Worm (Caenorhabditis elegans) whole organism, early embryonic: ENCODE data around the gene srsx-12.

ENCODE experiments used
- aly-1 ChIP-seq: sonication (generic microtip); optimal IDR thresholded peaks from 2 replicates; lab custom pipeline; 2016; ENCODE audit warnings: missing genetic modification characterization, missing compliant biosample characterization
- ama-1 ChIP-seq: fragments of 150-350 bp; optimal IDR thresholded peaks from 2 replicates; lab custom pipeline; 2014
- ceh-36 ChIP-seq: sonication (generic microtip); optimal IDR thresholded peaks from 2 replicates; lab custom pipeline; 2016; ENCODE audit warnings: missing genetic modification characterization, inconsistent platforms, missing compliant biosample characterization
- ets-7 ChIP-seq: sonication (generic microtip); optimal IDR thresholded peaks from 2 replicates; lab custom pipeline; 2016; ENCODE audit warnings: missing genotype, missing genetic modification characterization, missing compliant biosample characterization
- flt-1 ChIP-seq: fragments of 200-800 bp; sonication (Bioruptor generic); IDR thresholded peaks from 2 replicates; pipeline ENCODE4 v1.3.6; 2022; ENCODE audit warnings: missing genetic modification characterization, missing compliant biosample characterization
- hmbx-1 ChIP-seq: sonication (generic microtip); optimal IDR thresholded peaks from 2 replicates; lab custom pipeline; 2016; ENCODE audit warnings: mild to moderate bottlenecking, missing genetic modification characterization, missing compliant biosample characterization
- hnd-1 ChIP-seq: sonication (generic microtip); optimal IDR thresholded peaks from 2 replicates; lab custom pipeline; 2016; ENCODE audit warnings: missing genetic modification characterization, missing compliant biosample characterization
- pes-1 ChIP-seq: fragments of 200-800 bp; sonication (Bioruptor generic); IDR thresholded peaks from 2 replicates; pipeline ENCODE4 v1.3.6; 2022; ENCODE audit warnings: missing genetic modification reagents, missing genetic modification characterization, missing compliant biosample characterization
- scrt-1 ChIP-seq: fragments of 200-800 bp; sonication (Bioruptor generic); IDR thresholded peaks from 2 replicates; pipeline ENCODE4 v1.3.6; 2022; ENCODE audit warnings: missing genetic modification characterization, missing compliant biosample characterization
- tbx-11 ChIP-seq: fragments of 200-800 bp; sonication (Bioruptor generic); IDR thresholded peaks from 2 replicates; pipeline ENCODE4 v1.3.6; 2022; ENCODE audit warnings: missing genetic modification characterization, missing compliant biosample characterization
- tbx-37 ChIP-seq: fragments of 200-800 bp; sonication (Bioruptor generic); conservative IDR thresholded peaks from 2 replicates; pipeline ENCODE4 v1.3.6; 2022; ENCODE audit warnings: missing genetic modification reagents, missing genetic modification characterization, missing compliant biosample characterization
- tra-4 ChIP-seq: sonication (generic microtip); optimal IDR thresholded peaks from 2 replicates; lab custom pipeline; 2017; ENCODE audit warnings: missing genetic modification characterization, missing compliant biosample characterization

DNA sequence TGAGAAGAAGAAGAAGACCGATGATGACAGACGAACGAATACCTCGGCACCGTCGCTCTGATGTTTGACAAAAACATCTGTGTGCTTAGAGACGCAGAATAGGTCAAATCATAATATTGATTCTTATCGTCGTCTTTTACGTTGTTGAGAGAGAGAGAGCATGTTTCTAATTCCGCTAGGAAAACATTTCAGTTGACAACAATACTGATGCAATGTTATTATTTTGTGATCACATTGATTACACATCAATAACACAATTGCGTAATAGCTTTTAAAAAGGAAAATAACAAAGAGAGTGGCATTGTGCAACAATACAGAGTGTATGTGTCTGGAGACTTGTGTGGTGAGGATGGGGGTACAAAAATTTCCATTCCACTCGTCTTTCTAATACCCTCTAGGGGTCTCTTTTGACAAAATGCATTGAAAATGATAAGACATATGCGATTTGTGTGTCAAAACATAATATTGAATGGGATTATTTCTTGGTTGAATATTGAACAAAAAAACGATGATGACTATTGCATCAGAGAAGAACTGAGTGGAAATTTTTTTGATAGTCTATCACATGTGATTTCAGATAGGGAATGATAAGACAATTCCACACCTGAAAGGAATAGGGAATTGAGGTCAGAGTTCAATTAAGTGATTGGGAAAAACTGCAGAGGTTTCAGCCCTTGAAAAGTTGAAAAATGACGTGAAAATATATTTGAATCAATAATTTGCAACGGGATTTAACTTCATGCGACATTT is 15.9 kb downstream of the srsx-12 start:
- TF ChIP-seq tbx-11 (no peak), hnd-1 (tag; lab: Kevin White, UChicago) (no peak), ceh-36 (tag; lab: Kevin White, UChicago) (no peak), scrt-1 (GFP tag; lab: Robert Waterston, UW) (no peak), hmbx-1 (no peak), tbx-37 (GFP tag; lab: Robert Waterston, UW) (no peak), ama-1 (lab: Kevin White, UChicago) (no peak), aly-1 (tag; lab: Kevin White, UChicago) (no peak), pes-1 (GFP tag; lab: Robert Waterston, UW) (no peak), tra-4 (no peak), flt-1 (GFP tag; lab: Robert Waterston, UW) (no peak), ets-7 (tag; lab: Kevin White, UChicago) (no peak)
